Fruit fly (Drosophila melanogaster) ovary, adult (tissue): ENCODE data around the gene CG7519.

ENCODE experiments used
- CG17801 ChIP-seq: fragments of 200-800 bp; optimal IDR thresholded peaks from 2 replicates; lab custom pipeline; 2019; ENCODE audit warnings: missing biosample characterization, mild to moderate bottlenecking, missing genetic modification characterization, moderate library complexity; ENCODE audit not compliant: partially characterized antibody

CG7519 gene

dm6 chr3L:21479636-21480035 lies 13.2 kb upstream of the CG7519 start:
- TF ChIP-seq CG17801 (GFP tag; lab: Kevin White, UChicago): no peak

dm6 chr3L:21482100-21482499 lies 10.8 kb upstream of the CG7519 start:
- no peak for TF ChIP-seq CG17801 (GFP tag; lab: Kevin White, UChicago)

DNA sequence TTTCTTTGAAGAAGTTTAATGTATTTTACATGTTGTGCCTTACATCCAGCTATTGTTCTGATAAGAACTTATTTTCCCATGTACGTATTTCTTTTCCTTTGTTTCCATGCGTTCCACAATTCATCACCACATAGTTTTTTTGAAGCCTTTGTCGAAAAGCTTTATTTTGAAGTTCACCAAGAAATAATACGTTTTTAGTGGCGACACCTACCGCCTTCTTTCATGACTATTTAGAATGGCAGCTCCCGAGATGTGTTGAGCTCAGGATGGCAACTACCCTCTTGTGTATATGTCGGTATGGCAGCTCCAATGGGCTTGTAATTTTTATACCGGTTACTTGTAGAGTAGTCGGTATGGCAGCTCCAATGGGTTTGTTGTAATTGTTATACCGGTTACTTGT lies 9.0 kb upstream of the CG7519 start:
- TF ChIP-seq CG17801 (GFP tag; lab: Kevin White, UChicago): no peak

- TF ChIP-seq CG17801 (GFP tag; lab: Kevin White, UChicago): no peak
These were observed 2.4 kb upstream of the CG7519 start, which contains the start of gene Neu2 for dm6 chr3L:21490486-21490885. TSS of gene Neu2 (minus strand) at chr3L:21490586.

DNA sequence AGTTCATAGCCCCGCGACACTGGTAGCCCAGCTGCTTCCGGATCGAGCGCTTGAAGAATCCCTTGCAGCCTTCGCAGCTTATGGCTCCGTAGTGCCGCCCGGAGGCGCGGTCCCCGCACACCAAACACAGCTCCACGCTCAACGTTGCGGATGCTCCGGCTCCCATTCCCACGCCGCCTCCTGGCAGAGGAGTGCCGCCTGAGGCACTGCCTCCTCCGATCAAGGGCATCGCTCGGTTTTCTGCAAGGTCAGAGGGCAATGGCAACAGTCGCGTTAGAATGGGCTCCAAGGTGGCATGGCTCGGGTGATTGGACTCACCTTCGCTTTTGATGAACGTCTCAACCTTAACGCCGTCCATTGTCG lies 3.6 kb downstream of the CG7519 start:
- TF ChIP-seq CG17801 (GFP tag; lab: Kevin White, UChicago): no peak

dm6 chr3L:21496865-21497634 lies 4.2 kb downstream of the CG7519 start, which contains the start of gene Hr78:
TSS of gene Hr78 (minus strand) at chr3L:21497494.
- TF ChIP-seq CG17801 (GFP tag; lab: Kevin White, UChicago): peak; percentile 67

dm6 chr3L:21501172-21501571 lies 8.3 kb downstream of the CG7519 start, which contains the start of gene Est-Q:
TSS of gene Est-Q (plus strand) at chr3L:21501421.
- TF ChIP-seq CG17801 (GFP tag; lab: Kevin White, UChicago): no peak

dm6 chr3L:21501928-21502327 lies 9.0 kb downstream of the CG7519 start:
- TF ChIP-seq CG17801 (GFP tag; lab: Kevin White, UChicago): no peak

dm6 chr3L:21507354-21507928 lies 14.6 kb downstream of the CG7519 start, which contains the start of the genes Glg1 and M6:
TSS of gene Glg1 (minus strand) at chr3L:21507538.
TSS of gene M6 (plus strand) at chr3L:21507852.
- TF ChIP-seq CG17801 (GFP tag; lab: Kevin White, UChicago): peak; percentile 39

dm6 chr3L:21507955-21508354 lies 15.1 kb downstream of the CG7519 start:
- no peak for TF ChIP-seq CG17801 (GFP tag; lab: Kevin White, UChicago)

- TF ChIP-seq CG17801 (GFP tag; lab: Kevin White, UChicago): no peak
These were observed 15.7 kb downstream of the CG7519 start for dm6 chr3L:21508621-21509020.

DNA sequence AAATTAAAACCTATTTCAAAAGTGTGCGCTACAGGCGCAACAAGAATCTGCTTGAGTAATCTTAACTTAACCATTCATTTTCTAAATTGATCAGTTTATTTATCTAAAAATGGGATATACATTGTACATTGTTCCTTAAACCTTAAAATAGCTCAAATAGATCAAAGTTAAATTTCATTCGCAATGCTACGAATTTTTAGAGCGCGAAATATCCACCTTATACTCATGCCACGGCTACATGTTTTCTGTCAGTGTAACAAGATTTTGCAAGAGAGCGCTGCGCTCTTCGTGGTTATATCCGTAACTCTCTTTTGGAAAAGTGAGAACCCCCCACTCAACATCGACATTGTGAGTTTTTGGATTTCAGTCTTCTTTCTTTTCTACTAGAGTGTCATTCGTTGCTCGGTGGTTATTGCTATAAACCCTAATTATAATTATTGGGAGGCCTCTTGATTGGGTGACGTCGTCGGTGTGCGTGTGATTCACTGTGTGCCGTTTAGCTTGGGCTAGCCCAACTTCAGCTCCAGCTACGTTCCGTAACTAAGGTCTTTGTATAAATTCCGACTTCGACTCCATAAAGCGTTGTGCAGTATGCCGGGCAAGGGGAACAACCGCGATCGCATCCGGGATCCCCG lies 16.7 kb downstream of the CG7519 start:
- peak; percentile 30 for TF ChIP-seq CG17801 (GFP tag; lab: Kevin White, UChicago)

dm6 chr3L:21515823-21516715 lies 23.2 kb downstream of the CG7519 start, which contains the start of the genes SAK and Cdk12:
TSS of gene SAK (minus strand) at chr3L:21515887.
TSS of gene Cdk12 (plus strand) at chr3L:21516306.
- peak; percentile 86 for TF ChIP-seq CG17801 (GFP tag; lab: Kevin White, UChicago)

DNA sequence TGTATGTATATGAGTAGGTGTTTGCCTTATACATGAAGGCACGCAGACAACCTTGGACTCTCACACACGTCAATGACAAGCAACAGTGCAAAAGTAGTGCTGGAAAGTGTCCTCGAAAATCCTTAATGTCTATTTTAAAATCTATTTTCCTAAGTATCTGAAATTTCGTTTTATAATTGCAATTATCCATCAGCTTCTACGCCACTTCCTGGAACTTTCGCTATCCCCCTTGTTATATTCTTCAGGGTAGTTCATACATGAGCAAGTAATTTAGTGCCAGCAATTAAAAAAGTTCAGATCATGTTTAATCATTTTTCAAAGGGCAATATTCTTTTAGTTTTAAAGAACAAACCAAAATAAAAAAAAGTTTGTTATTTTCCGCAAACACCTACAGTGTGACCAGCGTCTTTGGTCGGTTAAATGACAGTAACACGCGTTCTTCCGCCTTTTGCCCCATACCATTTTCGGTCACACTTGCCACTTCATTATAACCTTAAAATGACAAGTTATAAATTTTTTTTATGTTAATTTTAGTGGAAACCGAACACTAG lies 23.9 kb downstream of the CG7519 start:
- peak; percentile 19 for TF ChIP-seq CG17801 (GFP tag; lab: Kevin White, UChicago)
